Fruit fly (Drosophila melanogaster): ENCODE results near the gene CG17361.

DNA sequence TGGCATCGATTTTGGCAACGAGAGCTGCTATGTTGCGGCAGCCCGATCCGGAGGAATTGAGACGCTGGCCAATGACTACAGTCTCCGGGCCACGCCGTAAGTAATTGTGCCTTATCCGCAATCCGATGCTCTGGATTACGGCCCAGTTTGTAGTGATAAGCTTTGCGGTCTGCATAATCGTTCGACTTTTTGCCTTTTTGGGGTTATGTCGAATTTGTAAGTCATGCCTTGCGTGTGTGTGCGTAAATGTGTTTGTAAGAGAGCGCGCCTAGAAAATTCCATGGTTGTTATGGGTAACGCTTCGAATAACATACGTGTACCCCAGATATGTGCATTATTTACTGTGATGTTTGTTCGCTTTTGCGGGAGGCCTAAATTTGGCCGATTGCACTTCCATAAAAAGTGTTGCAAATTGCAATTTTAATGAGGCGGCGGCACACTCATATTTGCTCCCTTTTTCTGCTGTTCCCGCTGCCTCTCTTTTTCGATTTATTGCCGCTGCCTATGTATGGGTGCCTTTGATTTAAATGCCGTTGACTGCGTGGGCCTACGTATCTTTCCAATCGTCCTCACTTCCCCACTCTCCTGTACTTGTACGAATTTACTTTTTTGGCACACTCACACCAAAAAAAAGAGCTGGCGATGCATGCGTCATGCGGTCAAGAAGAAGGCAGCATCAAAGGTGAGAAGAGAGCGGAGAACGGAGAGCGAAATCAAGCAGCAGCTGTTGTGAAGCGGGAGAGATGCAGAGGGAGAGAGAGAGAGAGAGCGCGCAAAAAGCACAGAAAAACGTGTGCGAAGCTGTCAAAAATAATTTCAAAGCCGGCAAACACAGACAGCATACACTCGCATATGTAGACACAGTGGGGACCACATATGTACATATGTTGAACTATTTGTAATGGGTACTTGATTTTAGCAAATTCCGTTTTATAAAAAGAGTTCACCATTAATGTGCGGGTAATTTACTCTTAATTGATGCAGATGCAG lies 41.0 kb downstream of the CG17361 start:
- no peak for TF ChIP-seq CG16815 (GFP tag; optimal IDR thresholded peaks at IDR 0.05)
- peak; percentile 58; the same call in 2 of the 3 replicates for TF ChIP-seq row (GFP tag; IDR thresholded peaks at IDR 0.05)
- TF ChIP-seq chinmo (GFP tag; IDR thresholded peaks at IDR 0.05; ENCODE audit: partially characterized antibody), result peak; percentile 89; the same call in 2 of the 4 replicates
- TF ChIP-seq scrt (GFP tag; optimal IDR thresholded peaks at IDR 0.05), result no peak
- TF ChIP-seq CG11247 (GFP tag; IDR thresholded peaks at IDR 0.05), result no peak
- no peak for TF ChIP-seq chn (GFP tag; optimal IDR thresholded peaks at IDR 0.05)
- peak; percentile 34; the same call in 1 of the 2 replicates for TF ChIP-seq sna (GFP tag; IDR thresholded peaks at IDR 0.05; ENCODE audit: partially characterized antibody)
- no peak for TF ChIP-seq Hr39 (optimal IDR thresholded peaks at IDR 0.05)
- no peak for TF ChIP-seq CG10462 (GFP tag; optimal IDR thresholded peaks at IDR 0.05)
- no peak for TF ChIP-seq CG3838 (GFP tag; optimal IDR thresholded peaks at IDR 0.05)
- TF ChIP-seq CG10959 (GFP tag; IDR thresholded peaks at IDR 0.05), result no peak
- no peak for TF ChIP-seq CG8478 (optimal IDR thresholded peaks at IDR 0.05)
